Fruit fly (Drosophila melanogaster) whole organism, prepupa: Measurements from ENCODE around the gene Rad60.

ENCODE experiments used
- CG6792 ChIP-seq: fragments of 200-800 bp; sonication (Bioruptor generic); optimal IDR thresholded peaks from 3 replicates; lab custom pipeline; 2016; ENCODE audit warnings: missing biosample characterization, missing genetic modification characterization
- fd85E ChIP-seq: fragments of 200-800 bp; sonication (Bioruptor generic); optimal IDR thresholded peaks from 3 replicates; lab custom pipeline; 2016; ENCODE audit warnings: missing biosample characterization, missing genetic modification characterization

DNA sequence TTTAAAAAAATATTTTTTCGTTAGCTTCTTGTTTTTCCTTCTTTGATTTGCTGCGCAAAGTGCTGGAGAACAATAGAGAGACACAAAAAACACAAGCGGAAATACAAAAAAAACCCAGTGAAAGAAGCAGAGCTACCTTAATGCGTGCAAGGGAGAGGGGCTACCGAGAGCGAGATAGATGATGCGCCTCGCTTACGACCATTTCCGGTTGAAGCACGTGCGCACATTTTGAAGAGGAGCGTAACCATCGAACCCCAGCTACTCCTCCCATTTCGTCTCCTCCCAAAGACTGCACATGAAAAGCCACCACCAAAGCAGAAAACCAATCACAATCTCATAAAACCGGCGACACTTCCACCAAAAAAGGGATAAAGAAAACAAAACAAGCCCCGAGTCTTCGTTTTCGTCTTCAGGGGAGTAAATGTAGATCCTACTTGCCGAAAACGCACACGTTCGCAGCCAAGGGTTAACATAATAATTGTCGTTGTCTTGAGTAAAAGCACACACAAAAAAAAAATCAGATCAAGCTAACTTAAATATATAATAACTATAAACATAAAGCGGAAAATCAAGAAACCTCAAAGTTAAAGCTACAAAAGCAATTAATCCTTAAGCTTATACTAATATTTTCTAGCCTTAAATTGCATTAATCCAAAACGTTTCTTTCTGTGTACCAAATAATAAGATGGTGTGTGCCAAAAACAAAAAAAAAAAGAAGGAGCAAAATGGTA is 46.0 kb upstream of the Rad60 start:
- TF ChIP-seq fd85E (no peak), CG6792 (GFP tag; lab: Kevin White, UChicago) (peak; percentile 43)
